Worm (Caenorhabditis elegans): ENCODE measurements around the gene abu-1.
A peak's percentile ranks its signal among the peaks of the same experiment; 100 is the strongest.

Gene abu-1

ce11 chrV:10361830-10362397 lies 19.7 kb downstream of the abu-1 start, which contains the start of gene cash-1 (continued):
- TF ChIP-seq dmd-9 (GFP tag; IDR thresholded peaks at IDR 0.05) (no peak), Y105C5A.15 (GFP tag; IDR thresholded peaks at IDR 0.05) (no peak), nhr-11 (tag; optimal IDR thresholded peaks at IDR 0.05) (no peak), nhr-25 (tag; optimal IDR thresholded peaks at IDR 0.05; ENCODE audit: borderline replicate concordance, insufficient read depth) (peak; percentile 25), egl-27 (tag; optimal IDR thresholded peaks at IDR 0.05) (no peak), zag-1 (tag; optimal IDR thresholded peaks at IDR 0.05) (no peak), hmg-1.1 (GFP tag; IDR thresholded peaks at IDR 0.05) (peak; percentile 41; the same call in 1 of the 2 replicates), Y48G9A.11 (GFP tag; IDR thresholded peaks at IDR 0.05) (no peak), mxl-3 (GFP tag; optimal IDR thresholded peaks at IDR 0.05) (peak; percentile 83)

- TF ChIP-seq arid-1 (GFP tag; conservative IDR thresholded peaks at IDR 0.05) (no peak), aha-1 (tag) (peak; percentile 96)
Observed at ce11 chrV:10360186-10360585, 21.4 kb downstream of the abu-1 start.

ce11 chrV:10358238-10358637 lies 23.4 kb downstream of the abu-1 start, which contains the start of gene ttll-15:
Gene ttll-15, plus strand, starts transcription at chrV:10358538.
- TF ChIP-seq tag-97 (GFP tag; IDR thresholded peaks at IDR 0.05) = no peak

- TF ChIP-seq nhr-77 (tag; optimal IDR thresholded peaks at IDR 0.05) = peak; percentile 28
- peak; percentile 33 for TF ChIP-seq aha-1 (tag)
- TF ChIP-seq hlh-11 (tag; optimal IDR thresholded peaks at IDR 0.05) = peak; percentile 8
- peak; percentile 63 for TF ChIP-seq dve-1 (tag; optimal IDR thresholded peaks at IDR 0.05; ENCODE audit: insufficient read depth)
- no peak for TF ChIP-seq snpc-4 (tag; optimal IDR thresholded peaks at IDR 0.05)
- peak; percentile 36; the same call in 1 of the 2 replicates for TF ChIP-seq dmd-6 (GFP tag; IDR thresholded peaks at IDR 0.05)
- TF ChIP-seq mdl-1 (tag; optimal IDR thresholded peaks at IDR 0.05) = peak in 1 of 2 experiments; percentile 32
- TF ChIP-seq arid-1 (GFP tag; conservative IDR thresholded peaks at IDR 0.05) = no peak
- no peak for TF ChIP-seq daf-16 (GFP tag; optimal IDR thresholded peaks at IDR 0.05)
- TF ChIP-seq daf-16 (tag; optimal IDR thresholded peaks at IDR 0.05) = peak; percentile 83
- peak; percentile 59 for TF ChIP-seq nhr-28 (tag; optimal IDR thresholded peaks at IDR 0.05)
Observed at ce11 chrV:10357467-10357953, 24.1 kb downstream of the abu-1 start, which contains the start of gene ceeh-2. Gene ceeh-2, minus strand, starts transcription at chrV:10357903.

- no peak for TF ChIP-seq spr-1 (tag; optimal IDR thresholded peaks at IDR 0.05)
- no peak for TF ChIP-seq nhr-41 (GFP tag; IDR thresholded peaks at IDR 0.05)
- peak; percentile 84 for TF ChIP-seq ZK337.2 (GFP tag; IDR thresholded peaks at IDR 0.05)
- peak; percentile 99 for TF ChIP-seq mes-2 (tag; optimal IDR thresholded peaks at IDR 0.05; ENCODE audit: poor library complexity, severe bottlenecking)
- peak; percentile 70 for TF ChIP-seq mep-1 (tag; optimal IDR thresholded peaks at IDR 0.05)
- TF ChIP-seq lin-38 (GFP tag; IDR thresholded peaks at IDR 0.05) = peak; percentile 78
- peak; percentile 75 for TF ChIP-seq madf-9 (GFP tag; conservative IDR thresholded peaks at IDR 0.05)
- TF ChIP-seq madf-5 (GFP tag; IDR thresholded peaks at IDR 0.05) = no peak
- TF ChIP-seq lin-13 (GFP tag; optimal IDR thresholded peaks at IDR 0.05) = peak; percentile 27
- TF ChIP-seq ceh-20 (GFP tag; IDR thresholded peaks at IDR 0.05) = no peak; the same call in 1 of the 2 replicates
- no peak for TF ChIP-seq snpc-4 (tag; optimal IDR thresholded peaks at IDR 0.05)
- TF ChIP-seq spr-3 (GFP tag; optimal IDR thresholded peaks at IDR 0.05) = no peak
- no peak for TF ChIP-seq gei-8 (GFP tag; optimal IDR thresholded peaks at IDR 0.05)
- no peak for TF ChIP-seq cey-2 (tag; optimal IDR thresholded peaks at IDR 0.05; ENCODE audit: borderline replicate concordance, insufficient read depth)
- TF ChIP-seq zag-1 (tag; optimal IDR thresholded peaks at IDR 0.05) = no peak
- TF ChIP-seq daf-16 (GFP tag; optimal IDR thresholded peaks at IDR 0.05) = no peak
- peak; percentile 52 for TF ChIP-seq daf-16 (tag; optimal IDR thresholded peaks at IDR 0.05)
- TF ChIP-seq Y75B8A.6 (GFP tag; IDR thresholded peaks at IDR 0.05) = no peak
- peak; percentile 42 for TF ChIP-seq hlh-11 (tag; optimal IDR thresholded peaks at IDR 0.05)
- TF ChIP-seq sdz-12 (GFP tag; optimal IDR thresholded peaks at IDR 0.05) = no peak
- TF ChIP-seq lim-7 (GFP tag; IDR thresholded peaks at IDR 0.05) = no peak
- TF ChIP-seq zip-11 (GFP tag; IDR thresholded peaks at IDR 0.05) = no peak
- TF ChIP-seq php-3 (GFP tag; IDR thresholded peaks at IDR 0.05) = no peak
- no peak for TF ChIP-seq daf-8 (GFP tag; IDR thresholded peaks at IDR 0.05)
- TF ChIP-seq attf-4 (tag; optimal IDR thresholded peaks at IDR 0.05) = no peak
Observed at ce11 chrV:10355773-10356335, 25.8 kb downstream of the abu-1 start, which contains the start of gene sluh-7. Gene sluh-7, minus strand, starts transcription at chrV:10355823.

All from whole organism, L4 larva.